Worm (Caenorhabditis elegans): Measurements from ENCODE around the gene nlp-29.

The nlp-29 gene

ce11 chrV:3984178-3984577 is at the start of gene nlp-29:
TSS of gene nlp-29 (plus strand) at chrV:3984425.
- no peak for TF ChIP-seq unc-62 (GFP tag; optimal IDR thresholded peaks at IDR 0.05)

ce11 chrV:3935892-3936478 is 48.2 kb upstream of the nlp-29 start, which contains the start of gene cyp-35A5:
TSS of gene cyp-35A5 (plus strand) at chrV:3936326.
- no peak for TF ChIP-seq unc-62 (GFP tag; optimal IDR thresholded peaks at IDR 0.05)

- no peak for TF ChIP-seq unc-62 (GFP tag; optimal IDR thresholded peaks at IDR 0.05)
Measured at ce11 chrV:3938789-3939188, 45.4 kb upstream of the nlp-29 start, which contains the start of gene cyp-35B1. TSS of gene cyp-35B1 (plus strand) at chrV:3939032.

ce11 chrV:3941860-3942259 is 42.4 kb upstream of the nlp-29 start, which contains the start of gene cyp-35B2:
TSS of gene cyp-35B2 (plus strand) at chrV:3942160.
- TF ChIP-seq unc-62 (GFP tag; optimal IDR thresholded peaks at IDR 0.05), result no peak

- TF ChIP-seq unc-62 (GFP tag; optimal IDR thresholded peaks at IDR 0.05), result no peak
Measured at ce11 chrV:3943364-3943763, 40.9 kb upstream of the nlp-29 start.

ce11 chrV:3945053-3945452 is 39.2 kb upstream of the nlp-29 start, which contains the start of gene cyp-35B3:
TSS of gene cyp-35B3 (plus strand) at chrV:3945353.
- TF ChIP-seq unc-62 (GFP tag; optimal IDR thresholded peaks at IDR 0.05), result no peak

- no peak for TF ChIP-seq unc-62 (GFP tag; optimal IDR thresholded peaks at IDR 0.05)
Measured at ce11 chrV:3949723-3950122, 34.5 kb upstream of the nlp-29 start, which contains the start of gene dach-1. TSS of gene dach-1 (plus strand) at chrV:3950023.

ce11 chrV:3953739-3954138 is 30.5 kb upstream of the nlp-29 start, which contains the start of gene str-247:
TSS of gene str-247 (plus strand) at chrV:3954039.
- no peak for TF ChIP-seq unc-62 (GFP tag; optimal IDR thresholded peaks at IDR 0.05)

ce11 chrV:3957608-3958007 is 26.6 kb upstream of the nlp-29 start, which contains the start of gene cyp-34A5:
TSS of gene cyp-34A5 (minus strand) at chrV:3957708.
- no peak for TF ChIP-seq unc-62 (GFP tag; optimal IDR thresholded peaks at IDR 0.05)

- TF ChIP-seq unc-62 (GFP tag; optimal IDR thresholded peaks at IDR 0.05), result no peak
Measured at ce11 chrV:3961235-3961634, 23.0 kb upstream of the nlp-29 start, which contains the start of gene cyp-34A6. TSS of gene cyp-34A6 (minus strand) at chrV:3961335.

- no peak for TF ChIP-seq unc-62 (GFP tag; optimal IDR thresholded peaks at IDR 0.05)
Measured at ce11 chrV:3963715-3964114, 20.5 kb upstream of the nlp-29 start, which contains the start of gene cyp-34A7. TSS of gene cyp-34A7 (minus strand) at chrV:3963815.

ce11 chrV:3967762-3968161 is 16.5 kb upstream of the nlp-29 start, which contains the start of gene cyp-34A8:
TSS of gene cyp-34A8 (minus strand) at chrV:3967823.
- TF ChIP-seq unc-62 (GFP tag; optimal IDR thresholded peaks at IDR 0.05), result no peak

- no peak for TF ChIP-seq unc-62 (GFP tag; optimal IDR thresholded peaks at IDR 0.05)
Measured at ce11 chrV:3968929-3969328, 15.3 kb upstream of the nlp-29 start.

ce11 chrV:3969664-3970063 is 14.6 kb upstream of the nlp-29 start:
- no peak for TF ChIP-seq unc-62 (GFP tag; optimal IDR thresholded peaks at IDR 0.05)

ce11 chrV:3970410-3970809 is 13.8 kb upstream of the nlp-29 start, which contains the start of gene cyp-34A9:
TSS of gene cyp-34A9 (minus strand) at chrV:3970540.
- TF ChIP-seq unc-62 (GFP tag; optimal IDR thresholded peaks at IDR 0.05), result no peak

- TF ChIP-seq unc-62 (GFP tag; optimal IDR thresholded peaks at IDR 0.05), result no peak
Measured at ce11 chrV:3972846-3973245, 11.4 kb upstream of the nlp-29 start, which contains the start of gene cyp-34A10. TSS of gene cyp-34A10 (minus strand) at chrV:3972991.

- no peak for TF ChIP-seq unc-62 (GFP tag; optimal IDR thresholded peaks at IDR 0.05)
Measured at ce11 chrV:3974361-3974760, 9.9 kb upstream of the nlp-29 start, which contains the start of gene str-82. TSS of gene str-82 (plus strand) at chrV:3974661.

Data from whole organism, dauer.